Fruit fly (Drosophila melanogaster): ENCODE measurements around the gene foi.

dm6 chr3L:8554024-8554642 is 29.1 kb downstream of the foi start:
- no peak for TF ChIP-seq usp (GFP tag; optimal IDR thresholded peaks at IDR 0.05)
- TF ChIP-seq pan (optimal IDR thresholded peaks at IDR 0.05), result no peak
